Worm (Caenorhabditis elegans) whole organism, L4 larva: Measurements from ENCODE around the gene prp-21.

Experiments
- ZK546.5 ChIP-seq, 2 experiments: sonication (generic microtip); optimal IDR thresholded peaks; 2 replicates each; lab custom pipeline; 2017; ENCODE audit warnings: missing biosample characterization in 2 of 2, missing genetic modification characterization in 2 of 2
- ama-1 ChIP-seq: fragments of 150-350 bp; optimal IDR thresholded peaks from 2 replicates; lab custom pipeline; 2014; ENCODE audit warnings: inconsistent platforms, mixed read lengths
- ceh-28 ChIP-seq: fragments of 150-350 bp; optimal IDR thresholded peaks from 2 replicates; lab custom pipeline; 2014; ENCODE audit warnings: missing biosample characterization, missing genetic modification reagents, missing genetic modification characterization
- ceh-82 ChIP-seq: sonication (generic microtip); optimal IDR thresholded peaks from 2 replicates; lab custom pipeline; 2017; ENCODE audit warnings: missing biosample characterization, missing genetic modification characterization
- daf-19 ChIP-seq: fragments of 200-800 bp; sonication (Bioruptor generic); conservative IDR thresholded peaks from 2 replicates; pipeline ENCODE4 v1.3.6; 2022; ENCODE audit warnings: missing genetic modification characterization, missing compliant biosample characterization
- dpl-1 ChIP-seq: fragments of 150-350 bp; optimal IDR thresholded peaks from 2 replicates; lab custom pipeline; 2014; ENCODE audit warnings: missing biosample characterization, missing genetic modification reagents, missing genetic modification characterization
- lin-39 ChIP-seq: fragments of 150-350 bp; optimal IDR thresholded peaks from 2 replicates; lab custom pipeline; 2014; ENCODE audit warnings: missing biosample characterization, missing genetic modification reagents, missing genetic modification characterization
- lir-3 ChIP-seq: sonication (generic microtip); optimal IDR thresholded peaks from 2 replicates; lab custom pipeline; 2016; ENCODE audit warnings: mild to moderate bottlenecking, missing genetic modification characterization, missing compliant biosample characterization
- mxl-3 ChIP-seq: fragments of 200-800 bp; sonication (Bioruptor generic); optimal IDR thresholded peaks from 2 replicates; lab custom pipeline; 2018; ENCODE audit warnings: mild to moderate bottlenecking, missing genetic modification characterization, missing compliant biosample characterization
- nhr-237 ChIP-seq: sonication (generic microtip); optimal IDR thresholded peaks from 2 replicates; lab custom pipeline; 2017; ENCODE audit warnings: missing biosample characterization, missing genetic modification characterization
- pha-4 ChIP-seq, 2 experiments: fragments of 150-350 bp in 1 of 2; fragments of 200-800 bp in 1 of 2; sonication (Bioruptor generic) in 1 of 2; IDR thresholded peaks in 1 of 2; optimal IDR thresholded peaks in 1 of 2; 2 replicates each; pipeline versions ENCODE4 v1.3.6 to Lab custom; 2014 to 2022; ENCODE audit warnings: missing genetic modification characterization in 2 of 2, missing genetic modification reagents in 2 of 2, missing biosample characterization in 1 of 2, missing compliant biosample characterization in 1 of 2
- snpc-4 ChIP-seq: fragments of 150-350 bp; optimal IDR thresholded peaks from 2 replicates; lab custom pipeline; 2014; ENCODE audit warnings: missing biosample characterization, missing genetic modification characterization
- zag-1 ChIP-seq: fragments of 150-350 bp; optimal IDR thresholded peaks from 2 replicates; lab custom pipeline; 2014; ENCODE audit warnings: missing biosample characterization, missing genetic modification characterization

DNA sequence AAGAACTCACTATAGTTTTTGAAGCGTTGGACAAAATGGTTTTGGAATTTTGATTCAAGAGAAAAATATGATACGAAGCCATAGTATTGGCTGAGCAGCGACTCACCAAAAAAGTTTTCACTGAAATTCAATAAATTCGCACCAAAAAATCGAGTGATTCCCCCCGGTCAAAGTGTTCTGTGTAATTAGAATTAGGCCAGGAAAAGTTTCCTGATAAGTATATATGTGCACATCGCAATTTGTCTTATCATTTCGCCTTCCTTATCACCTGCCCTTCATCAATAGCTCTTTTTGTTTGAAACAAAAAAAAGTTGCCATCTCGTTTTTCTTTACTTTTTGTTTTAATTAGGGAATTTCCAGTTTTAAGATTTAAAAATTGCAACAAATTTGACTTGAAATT, 37.1 kb downstream of the prp-21 start:
- TF ChIP-seq lir-3 (tag; lab: Kevin White, UChicago) (no peak), ceh-28 (tag; lab: Kevin White, UChicago) (no peak), snpc-4 (tag; lab: Kevin White, UChicago) (no peak), ceh-82 (no peak), dpl-1 (GFP tag; lab: Kevin White, UChicago) (no peak), daf-19 (no peak), ZK546.5 (tag; optimal IDR thresholded peaks at IDR 0.05; lab: Kevin White, UChicago) (no peak), mxl-3 (GFP tag; lab: Kevin White, UChicago) (no peak), ama-1 (lab: Kevin White, UChicago) (no peak), pha-4 (GFP tag; IDR thresholded peaks at IDR 0.05; lab: Robert Waterston, UW) (no peak), pha-4 (tag; optimal IDR thresholded peaks at IDR 0.05; lab: Kevin White, UChicago) (no peak), lin-39 (tag; lab: Kevin White, UChicago) (no peak), zag-1 (tag; lab: Kevin White, UChicago) (no peak), nhr-237 (no peak)
